Worm (Caenorhabditis elegans): ENCODE data around the gene sdz-27.

The sdz-27 gene

DNA sequence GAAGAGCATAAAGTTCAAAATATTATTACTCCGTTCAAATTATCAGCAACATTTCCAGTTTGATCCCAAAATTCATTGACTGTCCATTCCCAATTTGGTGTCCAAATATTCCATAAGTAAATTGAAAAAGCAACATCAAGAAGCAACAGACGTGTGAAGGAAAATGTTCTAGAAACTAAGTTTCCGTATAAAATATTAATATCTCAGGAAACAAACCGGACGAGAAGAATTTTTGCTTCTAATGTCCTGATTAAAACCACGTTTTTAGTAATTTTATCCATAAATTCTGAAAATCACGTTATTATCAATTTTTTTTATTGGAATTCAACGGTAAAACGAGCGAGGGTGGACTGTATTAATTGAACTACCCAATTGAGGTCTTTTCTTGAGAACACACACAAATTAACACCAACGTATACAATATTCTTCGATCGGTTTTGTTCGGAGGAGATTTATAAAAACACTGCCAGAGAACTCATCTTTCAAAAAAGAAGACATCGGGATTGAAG is 39.8 kb upstream of the sdz-27 start, which contains the start of gene pigq-1 (continued):
- no peak for TF ChIP-seq hlh-12 (tag; optimal IDR thresholded peaks at IDR 0.05)
- no peak for TF ChIP-seq akir-1 (GFP tag; optimal IDR thresholded peaks at IDR 0.05)
- TF ChIP-seq D2030.7 (GFP tag; IDR thresholded peaks at IDR 0.05), result 0 out of 2 replicates have a peak, but pooled peaks have one; percentile 19
- no peak for TF ChIP-seq egrh-3 (GFP tag; IDR thresholded peaks at IDR 0.05)
- TF ChIP-seq ztf-18 (tag; optimal IDR thresholded peaks at IDR 0.05), result no peak
- peak; percentile 51 for TF ChIP-seq snpc-1.1 (tag; optimal IDR thresholded peaks at IDR 0.05; ENCODE audit: insufficient read depth)
- TF ChIP-seq sea-2 (GFP tag; IDR thresholded peaks at IDR 0.05), result no peak
- no peak for TF ChIP-seq ztf-25 (GFP tag; IDR thresholded peaks at IDR 0.05)
- TF ChIP-seq cebp-2 (GFP tag; IDR thresholded peaks at IDR 0.05), result no peak
- TF ChIP-seq nhr-120 (GFP tag; IDR thresholded peaks at IDR 0.05), result no peak
- TF ChIP-seq F22D6.2 (tag; optimal IDR thresholded peaks at IDR 0.05), result no peak
- TF ChIP-seq Y56A3A.18 (GFP tag; IDR thresholded peaks at IDR 0.05), result peak; percentile 71; the same call in 1 of the 2 replicates
- TF ChIP-seq ceh-100 (GFP tag; IDR thresholded peaks at IDR 0.05), result 0 out of 2 replicates have a peak, but pooled peaks have one; percentile 25
- no peak for TF ChIP-seq efl-1 (GFP tag; optimal IDR thresholded peaks at IDR 0.05)
- TF ChIP-seq unc-62 (GFP tag; optimal IDR thresholded peaks at IDR 0.05), result no peak
- peak; percentile 56 for TF ChIP-seq him-1 (tag; optimal IDR thresholded peaks at IDR 0.05)
- TF ChIP-seq ztf-26 (tag; optimal IDR thresholded peaks at IDR 0.05), result peak; percentile 39
- TF ChIP-seq unc-130 (GFP tag; optimal IDR thresholded peaks at IDR 0.05), result peak; percentile 12
- TF ChIP-seq ceh-27 (GFP tag; optimal IDR thresholded peaks at IDR 0.05), result no peak
- TF ChIP-seq C17E4.6 (GFP tag; IDR thresholded peaks at IDR 0.05), result 0 out of 2 replicates have a peak, but pooled peaks have one; percentile 6
- peak; percentile 95 for TF ChIP-seq dpff-1 (tag; optimal IDR thresholded peaks at IDR 0.05)
- peak; percentile 80 for TF ChIP-seq tlf-1 (GFP tag; optimal IDR thresholded peaks at IDR 0.05)
- TF ChIP-seq F52B5.7 (tag; optimal IDR thresholded peaks at IDR 0.05), result no peak
- no peak for TF ChIP-seq nhr-80 (tag; optimal IDR thresholded peaks at IDR 0.05)
- peak; percentile 28 for TF ChIP-seq xnd-1 (tag; optimal IDR thresholded peaks at IDR 0.05)
- TF ChIP-seq let-607 (tag; optimal IDR thresholded peaks at IDR 0.05), result peak in 1 of 2 experiments; percentile 34
- TF ChIP-seq sptf-2 (GFP tag; optimal IDR thresholded peaks at IDR 0.05), result no peak
- TF ChIP-seq aptf-2 (GFP tag; conservative IDR thresholded peaks at IDR 0.05), result no peak
- TF ChIP-seq lin-35 (GFP tag; optimal IDR thresholded peaks at IDR 0.05), result peak in 2 of 3 experiments; percentile 23 to 58
- peak; percentile 90 for TF ChIP-seq hrde-1 (tag; optimal IDR thresholded peaks at IDR 0.05; ENCODE audit: borderline replicate concordance)
- TF ChIP-seq ceh-40 (GFP tag; IDR thresholded peaks at IDR 0.05), result no peak
- peak; percentile 80 for TF ChIP-seq F57C9.4 (tag; optimal IDR thresholded peaks at IDR 0.05)
- no peak for TF ChIP-seq F37B4.10 (GFP tag; IDR thresholded peaks at IDR 0.05)
- TF ChIP-seq ZK185.1 (tag; optimal IDR thresholded peaks at IDR 0.05; ENCODE audit: poor library complexity, severe bottlenecking), result peak; percentile 83
- peak; percentile 4 for TF ChIP-seq lsl-1 (GFP tag; optimal IDR thresholded peaks at IDR 0.05)
- TF ChIP-seq nfyb-1 (GFP tag; IDR thresholded peaks at IDR 0.05), result peak; percentile 71; the same call in 1 of the 2 replicates
- TF ChIP-seq ztf-22 (GFP tag; optimal IDR thresholded peaks at IDR 0.05), result no peak
- peak; percentile 37 for TF ChIP-seq F10E7.11 (tag; optimal IDR thresholded peaks at IDR 0.05)
- peak; percentile 61 for TF ChIP-seq die-1 (tag; optimal IDR thresholded peaks at IDR 0.05)
- TF ChIP-seq rpc-1 (optimal IDR thresholded peaks at IDR 0.05), result no peak
- TF ChIP-seq rpc-1 (tag; optimal IDR thresholded peaks at IDR 0.05), result no peak
